Fruit fly (Drosophila melanogaster) whole organism, wandering third instar larva: ENCODE results near the gene CG4629.

Experiments
- Abd-B ChIP-seq: fragments of >200 bp; optimal IDR thresholded peaks from 2 replicates; lab custom pipeline; 2017; ENCODE audit warnings: missing biosample characterization, missing genetic modification characterization
- CG32264 ChIP-seq: fragments of 200-800 bp; sonication (Bioruptor generic); optimal IDR thresholded peaks from 2 replicates; lab custom pipeline; 2016; ENCODE audit warnings: missing biosample characterization, missing genetic modification characterization
- CG9705 ChIP-seq: fragments of 200-800 bp; sonication (Bioruptor generic); optimal IDR thresholded peaks from 2 replicates; lab custom pipeline; 2018; ENCODE audit warnings: missing biosample characterization, mild to moderate bottlenecking, missing genetic modification characterization
- CrebA ChIP-seq: fragments of 200-800 bp; sonication (Bioruptor generic); optimal IDR thresholded peaks from 2 replicates; lab custom pipeline; 2016; ENCODE audit warnings: missing biosample characterization, mild to moderate bottlenecking, missing genetic modification characterization, borderline replicate concordance
- Dfd ChIP-seq: fragments of >200 bp; optimal IDR thresholded peaks from 2 replicates; lab custom pipeline; 2017; ENCODE audit warnings: missing biosample characterization, missing genetic modification characterization
- Dif ChIP-seq: fragments of 200-275, 200-300 bp; sonication (Bioruptor generic); optimal IDR thresholded peaks from 2 replicates; lab custom pipeline; 2018; ENCODE audit warnings: missing biosample characterization, missing genetic modification characterization; ENCODE audit not compliant: partially characterized antibody
- GATAd ChIP-seq: sonication (Bioruptor generic); optimal IDR thresholded peaks from 2 replicates; lab custom pipeline; 2016; ENCODE audit warnings: missing biosample characterization, missing genetic modification characterization
- HLH106 ChIP-seq: fragments of 200-800 bp; optimal IDR thresholded peaks from 3 replicates; lab custom pipeline; 2019; ENCODE audit warnings: missing biosample characterization, mild to moderate bottlenecking, missing genetic modification characterization, moderate library complexity
- Hnf4 ChIP-seq: fragments of 200-800 bp; sonication (Bioruptor generic); optimal IDR thresholded peaks from 2 replicates; lab custom pipeline; 2016; ENCODE audit warnings: missing biosample characterization, mild to moderate bottlenecking, missing genetic modification characterization
- Hr78 ChIP-seq: fragments of >200 bp; optimal IDR thresholded peaks from 2 replicates; lab custom pipeline; 2017; ENCODE audit warnings: missing biosample characterization, missing genetic modification characterization
- Hr83 ChIP-seq: fragments of 200-300 bp; sonication (Bioruptor generic); optimal IDR thresholded peaks from 2 replicates; lab custom pipeline; 2016; ENCODE audit warnings: missing biosample characterization, mild to moderate bottlenecking, missing genetic modification characterization, moderate library complexity; ENCODE audit not compliant: poor library complexity, severe bottlenecking
- Jra ChIP-seq: sonication (Bioruptor generic); optimal IDR thresholded peaks from 2 replicates; lab custom pipeline; 2016; ENCODE audit warnings: missing biosample characterization, missing genetic modification characterization
- Mio ChIP-seq: sonication (Bioruptor generic); optimal IDR thresholded peaks from 2 replicates; lab custom pipeline; 2016; ENCODE audit warnings: missing biosample characterization, missing genetic modification characterization
- Myc ChIP-seq: fragments of >200 bp; optimal IDR thresholded peaks from 2 replicates; lab custom pipeline; 2017
- N ChIP-seq: fragments of >200 bp; optimal IDR thresholded peaks from 2 replicates; lab custom pipeline; 2018; ENCODE audit warnings: missing biosample characterization, missing external identifiers, missing genetic modification characterization
- OdsH ChIP-seq: fragments of 200-800 bp; sonication (Bioruptor generic); optimal IDR thresholded peaks from 2 replicates; lab custom pipeline; 2016; ENCODE audit warnings: missing biosample characterization, mild to moderate bottlenecking, missing genetic modification characterization
- Rel ChIP-seq, 2 experiments: fragments of 200-800 bp; sonication (Bioruptor generic) in 1 of 2; optimal IDR thresholded peaks; 2 replicates in 1 of 2; 3 replicates in 1 of 2; lab custom pipeline; 2016 to 2019; ENCODE audit warnings: mild to moderate bottlenecking in 2 of 2, missing biosample characterization in 2 of 2, missing genetic modification characterization in 2 of 2, moderate library complexity in 1 of 2
- Sp1 ChIP-seq: fragments of 200-800 bp; sonication (Bioruptor generic); optimal IDR thresholded peaks from 3 replicates; lab custom pipeline; 2019; ENCODE audit warnings: missing biosample characterization, mild to moderate bottlenecking, missing genetic modification characterization, moderate library complexity
- Vsx2 ChIP-seq: fragments of 200-300, 225-300 bp; sonication (Bioruptor generic); optimal IDR thresholded peaks from 2 replicates; lab custom pipeline; 2018; ENCODE audit warnings: missing biosample characterization, missing genetic modification characterization; ENCODE audit not compliant: partially characterized antibody
- br ChIP-seq: fragments of 200-800 bp; sonication (Bioruptor generic); optimal IDR thresholded peaks from 2 replicates; lab custom pipeline; 2016; ENCODE audit warnings: missing biosample characterization, missing genetic modification characterization
- brk ChIP-seq: fragments of 200-800 bp; sonication (Bioruptor generic); optimal IDR thresholded peaks from 2 replicates; lab custom pipeline; 2016; ENCODE audit warnings: missing biosample characterization, mild to moderate bottlenecking, missing genetic modification characterization
- dl ChIP-seq, 2 experiments: fragments of 175-275, 200-275 bp in 1 of 2; fragments of 200-275 bp in 1 of 2; sonication (Bioruptor generic); optimal IDR thresholded peaks; lab custom pipeline; 2018; ENCODE audit warnings: mild to moderate bottlenecking in 2 of 2, missing biosample characterization in 2 of 2, missing genetic modification characterization in 2 of 2, moderate library complexity in 2 of 2; ENCODE audit not compliant: partially characterized antibody in 2 of 2, insufficient read depth in 1 of 2
- dmrt93B ChIP-seq: fragments of 200-800 bp; sonication (Bioruptor generic); optimal IDR thresholded peaks from 2 replicates; lab custom pipeline; 2018; ENCODE audit warnings: missing biosample characterization, mild to moderate bottlenecking, missing genetic modification characterization
- dsf ChIP-seq: sonication (Bioruptor generic); optimal IDR thresholded peaks from 2 replicates; lab custom pipeline; 2016; ENCODE audit warnings: missing biosample characterization, missing genetic modification characterization, borderline replicate concordance
- ey ChIP-seq: fragments of 200-800 bp; sonication (Bioruptor generic); optimal IDR thresholded peaks from 2 replicates; lab custom pipeline; 2016; ENCODE audit warnings: missing biosample characterization, missing genetic modification characterization
- foxo ChIP-seq, 2 experiments: fragments of 200-800 bp; sonication (Bioruptor generic); optimal IDR thresholded peaks; 2 replicates in 1 of 2; 3 replicates in 1 of 2; lab custom pipeline; 2016 to 2017; ENCODE audit warnings: missing biosample characterization in 2 of 2, missing genetic modification characterization in 2 of 2
- fru ChIP-seq: fragments of 200-800 bp; sonication (Bioruptor generic); optimal IDR thresholded peaks from 3 replicates; lab custom pipeline; 2016; ENCODE audit warnings: missing biosample characterization, mild to moderate bottlenecking, missing genetic modification characterization
- h ChIP-seq: fragments of 200-800 bp; sonication (Bioruptor generic); optimal IDR thresholded peaks from 3 replicates; lab custom pipeline; 2016; ENCODE audit warnings: missing biosample characterization, mild to moderate bottlenecking, missing genetic modification characterization
- jim ChIP-seq: fragments of 175-275, 200-325 bp; sonication (Bioruptor generic); optimal IDR thresholded peaks from 2 replicates; lab custom pipeline; 2016; ENCODE audit warnings: missing biosample characterization, mild to moderate bottlenecking, missing genetic modification characterization
- lola ChIP-seq: fragments of >200 bp; optimal IDR thresholded peaks from 2 replicates; lab custom pipeline; 2017; ENCODE audit warnings: missing biosample characterization, missing genetic modification characterization
- pan ChIP-seq: fragments of >200 bp; optimal IDR thresholded peaks from 2 replicates; lab custom pipeline; 2017
- psq ChIP-seq: fragments of 200-800 bp; sonication (Bioruptor generic); optimal IDR thresholded peaks from 3 replicates; lab custom pipeline; 2017; ENCODE audit warnings: missing biosample characterization, mild to moderate bottlenecking, missing genetic modification characterization, moderate library complexity
- rgr ChIP-seq: fragments of 200-800 bp; sonication (Bioruptor generic); optimal IDR thresholded peaks from 3 replicates; lab custom pipeline; 2016; ENCODE audit warnings: missing biosample characterization, mild to moderate bottlenecking, missing genetic modification characterization
- sage ChIP-seq: fragments of 200-800 bp; sonication (Bioruptor generic); optimal IDR thresholded peaks from 2 replicates; lab custom pipeline; 2016; ENCODE audit warnings: missing biosample characterization, mild to moderate bottlenecking, missing genetic modification characterization
- sv ChIP-seq: fragments of 200-800 bp; sonication (Bioruptor generic); optimal IDR thresholded peaks from 3 replicates; lab custom pipeline; 2016; ENCODE audit warnings: missing biosample characterization, missing genetic modification characterization
- tai ChIP-seq: sonication (Bioruptor generic); optimal IDR thresholded peaks from 2 replicates; lab custom pipeline; 2016; ENCODE audit warnings: missing biosample characterization, missing genetic modification characterization
- usp ChIP-seq: fragments of >200 bp; optimal IDR thresholded peaks from 2 replicates; lab custom pipeline; 2017; ENCODE audit warnings: missing biosample characterization, missing genetic modification characterization
- woc ChIP-seq: sonication (Bioruptor generic); optimal IDR thresholded peaks from 2 replicates; lab custom pipeline; 2016; ENCODE audit warnings: missing biosample characterization, mild to moderate bottlenecking, missing genetic modification characterization

CG4629 gene

DNA sequence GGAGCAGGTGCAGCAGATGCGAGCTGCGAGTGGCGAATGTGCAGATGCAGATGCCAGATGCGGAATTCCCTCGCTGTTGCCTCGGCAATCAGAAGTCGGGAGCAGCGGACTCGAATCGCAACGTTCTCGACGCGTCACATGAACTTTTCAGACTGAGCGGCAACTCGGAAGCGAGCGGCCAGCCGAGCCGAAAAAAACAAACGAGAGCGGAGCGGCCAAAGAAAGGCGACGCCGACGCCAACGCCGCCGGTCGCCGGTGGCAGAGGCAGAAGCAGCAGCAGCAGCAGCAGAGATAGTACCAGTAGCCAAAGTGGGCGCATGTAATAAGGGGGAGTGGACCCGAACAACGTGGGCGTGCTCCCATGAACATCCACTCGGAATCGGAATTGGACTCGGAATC lies at the start of gene CG4629:
TSS of gene CG4629 (minus strand) at position 156 of the 400 bp plus-strand sequence.
- TF ChIP-seq Rel (GFP tag; optimal IDR thresholded peaks at IDR 0.05; lab: Kevin White, UChicago), result no peak
- TF ChIP-seq Rel (tag; optimal IDR thresholded peaks at IDR 0.05; lab: Kevin White, UChicago), result peak; percentile 20
- no peak for TF ChIP-seq rgr (GFP tag; lab: Kevin White, UChicago)
- peak; percentile 59 for TF ChIP-seq Dif (GFP tag; lab: Kevin White, UChicago)
- TF ChIP-seq fru (GFP tag; lab: Kevin White, UChicago), result peak; percentile 13
- TF ChIP-seq, all 38 proteins: peak for 3

DNA sequence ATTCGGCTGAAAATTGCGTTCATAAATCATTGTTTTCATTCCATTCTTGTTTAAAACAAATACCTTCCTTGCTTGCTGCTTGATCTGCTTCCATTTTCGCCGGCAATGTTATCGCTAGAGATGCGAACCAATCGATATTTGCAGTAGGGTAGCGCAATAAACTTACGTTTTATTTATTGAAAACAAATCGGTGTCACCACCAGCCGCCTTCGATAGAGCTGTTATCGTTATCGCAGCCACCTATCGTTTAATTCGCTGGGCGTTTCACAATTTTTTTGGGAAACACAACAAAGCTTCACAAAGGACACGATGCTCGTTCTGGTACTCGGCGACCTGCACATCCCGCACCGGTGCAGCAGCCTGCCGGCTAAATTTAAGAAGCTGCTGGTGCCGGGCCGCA lies 48.2 kb upstream of the CG4629 start, which contains the start of the genes Tfb4 and Vps29:
TSS of gene Tfb4 (minus strand) at position 124 of the 400 bp plus-strand sequence.
TSS of gene Vps29 (plus strand) at position 213 of the 400 bp plus-strand sequence.
- TF ChIP-seq CG32264 (GFP tag; lab: Kevin White, UChicago) (peak; percentile 1), OdsH (GFP tag; lab: Kevin White, UChicago) (peak; percentile 61), ey (GFP tag; lab: Kevin White, UChicago) (peak; percentile 67), CG9705 (no peak), pan (no peak), tai (GFP tag; lab: Kevin White, UChicago) (no peak), usp (GFP tag; lab: Kevin White, UChicago) (no peak), GATAd (GFP tag; lab: Kevin White, UChicago) (peak; percentile 10), Vsx2 (no peak), brk (GFP tag; lab: Kevin White, UChicago) (no peak), dsf (GFP tag; lab: Kevin White, UChicago) (no peak), Rel (GFP tag; optimal IDR thresholded peaks at IDR 0.05; lab: Kevin White, UChicago) (no peak), Rel (tag; optimal IDR thresholded peaks at IDR 0.05; lab: Kevin White, UChicago) (peak; percentile 59), Dfd (GFP tag; lab: Kevin White, UChicago) (no peak), rgr (GFP tag; lab: Kevin White, UChicago) (no peak), CrebA (no peak), foxo (GFP tag; optimal IDR thresholded peaks at IDR 0.05; lab: Kevin White, UChicago) (peak in 1 of 2 experiments; percentile 83), sv (GFP tag; lab: Kevin White, UChicago) (peak; percentile 7), Mio (no peak), h (GFP tag; lab: Kevin White, UChicago) (peak; percentile 77), Hr78 (GFP tag; lab: Kevin White, UChicago) (no peak), Dif (GFP tag; lab: Kevin White, UChicago) (no peak), sage (GFP tag; lab: Kevin White, UChicago) (no peak), Hr83 (peak; percentile 97), HLH106 (peak; percentile 40), N (no peak), Myc (no peak), lola (GFP tag; lab: Kevin White, UChicago) (no peak), dmrt93B (GFP tag; lab: Kevin White, UChicago) (no peak), Hnf4 (no peak), br (peak; percentile 74), Sp1 (no peak), jim (no peak), fru (GFP tag; lab: Kevin White, UChicago) (no peak), dl (GFP tag; optimal IDR thresholded peaks at IDR 0.05; lab: Kevin White, UChicago; ENCODE audit: insufficient read depth in 1 of 2, partially characterized antibody in 2 of 2) (no peak), Abd-B (GFP tag; lab: Kevin White, UChicago) (no peak), psq (GFP tag; lab: Kevin White, UChicago) (peak; percentile 43), Jra (no peak), woc (GFP tag; lab: Kevin White, UChicago) (no peak)

DNA sequence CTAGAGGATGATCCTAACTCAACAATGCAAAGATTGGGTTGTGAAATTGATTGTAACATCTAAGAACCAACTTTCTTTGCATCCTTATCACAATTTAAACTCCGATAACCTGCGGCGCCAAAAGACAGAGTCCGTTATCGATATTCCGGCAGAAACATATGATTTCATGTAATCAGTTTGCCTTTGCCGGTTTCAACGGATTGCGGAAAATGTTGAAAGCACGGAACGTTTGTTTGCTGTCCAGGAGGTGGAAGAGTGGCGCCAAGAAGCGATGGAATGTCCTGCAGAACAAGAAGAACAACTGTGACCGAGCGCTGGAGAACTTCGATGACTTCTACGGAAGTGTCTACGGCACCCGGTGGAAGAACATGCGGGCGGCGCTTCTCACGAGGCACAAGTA lies 45.4 kb upstream of the CG4629 start:
- TF ChIP-seq Hr83 (no peak), br (no peak), jim (no peak), dmrt93B (GFP tag; lab: Kevin White, UChicago) (no peak), lola (GFP tag; lab: Kevin White, UChicago) (no peak), Dfd (GFP tag; lab: Kevin White, UChicago) (no peak), ey (GFP tag; lab: Kevin White, UChicago) (no peak), Sp1 (no peak), CG9705 (no peak), Myc (no peak), Mio (no peak), N (no peak), Vsx2 (no peak)
